Worm (Caenorhabditis elegans): ENCODE results near the gene lgc-14.

DNA sequence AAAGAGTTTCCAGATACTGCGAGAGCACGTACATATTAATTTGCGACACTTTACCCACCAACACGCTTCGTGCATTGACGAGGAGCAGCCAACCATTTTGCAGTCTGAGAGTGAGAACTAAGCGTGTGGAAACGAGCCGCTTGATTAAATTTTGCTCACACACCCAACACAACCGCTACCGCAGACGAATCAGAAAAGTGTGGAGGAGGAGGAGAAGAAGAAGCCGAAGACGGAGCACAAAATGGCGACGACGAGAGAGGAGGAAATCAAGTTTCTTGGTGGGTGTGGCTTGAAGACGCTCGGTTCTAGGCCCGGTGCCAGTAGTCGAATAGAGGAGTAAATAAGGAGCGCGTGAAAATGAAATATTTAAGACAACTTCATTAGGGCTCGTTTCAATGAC is 28.5 kb upstream of the lgc-14 start:
- TF ChIP-seq pha-4 (tag; optimal IDR thresholded peaks at IDR 0.05) (no peak), sptf-1 (tag; optimal IDR thresholded peaks at IDR 0.05) (no peak), mab-5 (tag; optimal IDR thresholded peaks at IDR 0.05) (no peak), unc-120 (tag; optimal IDR thresholded peaks at IDR 0.05; ENCODE audit: poor library complexity, severe bottlenecking) (no peak), nhr-237 (tag; optimal IDR thresholded peaks at IDR 0.05) (no peak), unc-39 (tag; optimal IDR thresholded peaks at IDR 0.05) (no peak), sem-2 (GFP tag; optimal IDR thresholded peaks at IDR 0.05) (no peak), nhr-76 (tag; optimal IDR thresholded peaks at IDR 0.05) (no peak), unc-62 (GFP tag; optimal IDR thresholded peaks at IDR 0.05) (no peak), elt-3 (tag; optimal IDR thresholded peaks at IDR 0.05) (no peak), nhr-12 (tag; optimal IDR thresholded peaks at IDR 0.05) (no peak), lin-13 (tag; optimal IDR thresholded peaks at IDR 0.05) (no peak), lsy-2 (tag; optimal IDR thresholded peaks at IDR 0.05) (no peak), elt-1 (tag; optimal IDR thresholded peaks at IDR 0.05; ENCODE audit: borderline replicate concordance, insufficient read depth) (no peak)

Data from whole organism, mixed stage, embryonic.